Worm (Caenorhabditis elegans) whole organism, L4/young adult: Measurements from ENCODE around the gene ZK84.4.

Experiments
- W03F9.2 ChIP-seq: fragments of 150-350 bp; optimal IDR thresholded peaks from 2 replicates; lab custom pipeline; 2014; ENCODE audit warnings: missing biosample characterization, missing genetic modification characterization
- dao-5 ChIP-seq: sonication (generic microtip); optimal IDR thresholded peaks from 2 replicates; lab custom pipeline; 2016; ENCODE audit warnings: missing genotype, missing genetic modification characterization, moderate library complexity, missing compliant biosample characterization

ce11 chrII:5959575-5960119 is 49.1 kb downstream of the ZK84.4 start:
- TF ChIP-seq W03F9.2 (no peak), dao-5 (tag; lab: Kevin White, UChicago) (no peak)
